Fruit fly (Drosophila melanogaster): Measurements from ENCODE around the gene oxt.

dm6 chr3L:2267558-2267957 is 5.1 kb upstream of the oxt start, which contains the start of gene obst-I:
- no peak for TF ChIP-seq cnc (optimal IDR thresholded peaks at IDR 0.05)
- TF ChIP-seq CG5204 (GFP tag; optimal IDR thresholded peaks at IDR 0.05), result no peak
- no peak for TF ChIP-seq kay (GFP tag; ENCODE audit: borderline replicate concordance)
- no peak for TF ChIP-seq Crg-1 (GFP tag; optimal IDR thresholded peaks at IDR 0.05)
- TF ChIP-seq bab1 (GFP tag; optimal IDR thresholded peaks at IDR 0.05), result no peak
